Fruit fly (Drosophila melanogaster): ENCODE data around the gene CG16743.

- no peak for TF ChIP-seq CG9948 (tag; optimal IDR thresholded peaks at IDR 0.05)
- no peak for TF ChIP-seq CG17806 (tag; optimal IDR thresholded peaks at IDR 0.05)
- TF ChIP-seq gl (tag; optimal IDR thresholded peaks at IDR 0.05): no peak
- no peak for TF ChIP-seq CG32121 (GFP tag; IDR thresholded peaks at IDR 0.05)
- TF ChIP-seq CG14655 (GFP tag; optimal IDR thresholded peaks at IDR 0.05): no peak
- TF ChIP-seq CG12605 (GFP tag; IDR thresholded peaks at IDR 0.05): no peak
- no peak for TF ChIP-seq Pif1B (GFP tag; optimal IDR thresholded peaks at IDR 0.05)
- TF ChIP-seq CG4496 (GFP tag; IDR thresholded peaks at IDR 0.05): no peak
- TF ChIP-seq CG13204 (GFP tag; optimal IDR thresholded peaks at IDR 0.05): no peak
- no peak for TF ChIP-seq D1 (tag; optimal IDR thresholded peaks at IDR 0.05)
- TF ChIP-seq Snoo (tag; optimal IDR thresholded peaks at IDR 0.05): no peak
- no peak for TF ChIP-seq rn (GFP tag; IDR thresholded peaks at IDR 0.05)
- no peak for TF ChIP-seq EcR (GFP tag; optimal IDR thresholded peaks at IDR 0.05)
Observed at dm6 chr2L:10963979-10964378, 8.1 kb upstream of the CG16743 start, which contains the start of gene dpr2.

Data from whole organism, pupa.